Worm (Caenorhabditis elegans): ENCODE data around the gene F49C12.1.

F49C12.1 gene

ce11 chrIV:9335552-9336251 lies 39.5 kb upstream of the F49C12.1 start, which contains the start of the genes coa-4 and T20D3.14:
Gene coa-4, minus strand, starts transcription at chrIV:9335602.
Gene T20D3.14, minus strand, starts transcription at chrIV:9335909.
- TF ChIP-seq ceh-22 (tag; optimal IDR thresholded peaks at IDR 0.05) (no peak), C08G9.2 (tag; optimal IDR thresholded peaks at IDR 0.05) (no peak), gmeb-2 (tag; optimal IDR thresholded peaks at IDR 0.05) (no peak), ceh-31 (tag; optimal IDR thresholded peaks at IDR 0.05) (no peak), pros-1 (tag; optimal IDR thresholded peaks at IDR 0.05) (no peak), ztf-16 (tag; optimal IDR thresholded peaks at IDR 0.05) (no peak)

DNA sequence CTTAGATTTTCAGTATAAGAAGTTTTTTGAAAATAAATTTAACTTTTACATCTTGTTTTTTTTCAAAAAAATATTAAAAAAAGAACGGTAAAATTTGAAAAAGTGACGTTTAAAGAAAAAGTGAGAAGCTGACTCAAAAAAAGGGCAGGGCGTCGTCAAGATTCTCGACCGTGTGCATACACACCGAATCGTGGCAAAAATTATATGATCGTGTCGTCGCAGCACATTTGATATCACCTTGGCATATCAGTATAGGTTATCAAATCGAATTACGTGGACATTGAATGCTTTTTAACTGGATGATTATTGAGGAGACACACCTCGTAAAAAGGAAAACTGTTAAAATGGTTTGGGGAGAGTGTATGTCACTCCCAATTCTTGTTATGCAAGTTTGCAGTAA lies 36.9 kb upstream of the F49C12.1 start:
- no peak for TF ChIP-seq sox-4 (tag; optimal IDR thresholded peaks at IDR 0.05)
- TF ChIP-seq unc-42 (tag; optimal IDR thresholded peaks at IDR 0.05) = no peak
- no peak for TF ChIP-seq ceh-24 (tag; optimal IDR thresholded peaks at IDR 0.05)
- peak; percentile 49 for TF ChIP-seq elt-2 (tag; optimal IDR thresholded peaks at IDR 0.05)
- TF ChIP-seq ceh-9 (tag; optimal IDR thresholded peaks at IDR 0.05) = no peak

ce11 chrIV:9330755-9331154 lies 34.6 kb upstream of the F49C12.1 start, which contains the start of gene nspg-7.1:
Gene nspg-7.1, minus strand, starts transcription at chrIV:9330855.
- TF ChIP-seq fax-1 (tag; optimal IDR thresholded peaks at IDR 0.05) (no peak), ama-1 (optimal IDR thresholded peaks at IDR 0.05) (no peak), C08G9.2 (tag; optimal IDR thresholded peaks at IDR 0.05) (no peak), pax-1 (tag; optimal IDR thresholded peaks at IDR 0.05) (no peak), unc-3 (GFP tag; conservative IDR thresholded peaks at IDR 0.05) (no peak), unc-3 (tag; optimal IDR thresholded peaks at IDR 0.05) (no peak), che-1 (tag; optimal IDR thresholded peaks at IDR 0.05) (no peak), sox-2 (GFP tag; IDR thresholded peaks at IDR 0.05) (no peak), pros-1 (tag; optimal IDR thresholded peaks at IDR 0.05) (no peak), unc-86 (tag; optimal IDR thresholded peaks at IDR 0.05) (no peak), pha-2 (tag; optimal IDR thresholded peaks at IDR 0.05) (no peak), nfya-1 (tag; optimal IDR thresholded peaks at IDR 0.05) (no peak), ceh-18 (tag; optimal IDR thresholded peaks at IDR 0.05) (no peak), T23F11.4 (GFP tag; optimal IDR thresholded peaks at IDR 0.05) (no peak), eyg-1 (tag; optimal IDR thresholded peaks at IDR 0.05) (no peak), ceh-45 (GFP tag; IDR thresholded peaks at IDR 0.05) (no peak), dve-1 (tag; optimal IDR thresholded peaks at IDR 0.05) (no peak), unc-55 (GFP tag; optimal IDR thresholded peaks at IDR 0.05) (no peak), ceh-30 (tag; optimal IDR thresholded peaks at IDR 0.05) (no peak)

- no peak for TF ChIP-seq fax-1 (tag; optimal IDR thresholded peaks at IDR 0.05)
- TF ChIP-seq ref-2 (tag; optimal IDR thresholded peaks at IDR 0.05) = no peak
- TF ChIP-seq mec-3 (tag; optimal IDR thresholded peaks at IDR 0.05; ENCODE audit: borderline replicate concordance) = no peak
- no peak for TF ChIP-seq K09A11.1 (tag; optimal IDR thresholded peaks at IDR 0.05; ENCODE audit: insufficient read depth)
- no peak for TF ChIP-seq ceh-48 (tag; optimal IDR thresholded peaks at IDR 0.05)
- no peak for TF ChIP-seq hlh-8 (tag; optimal IDR thresholded peaks at IDR 0.05)
- TF ChIP-seq sox-2 (GFP tag; IDR thresholded peaks at IDR 0.05) = no peak
- no peak for TF ChIP-seq lin-11 (tag; optimal IDR thresholded peaks at IDR 0.05)
- TF ChIP-seq elt-4 (tag; optimal IDR thresholded peaks at IDR 0.05) = no peak
- no peak for TF ChIP-seq ama-1 (optimal IDR thresholded peaks at IDR 0.05)
- no peak for TF ChIP-seq pha-2 (tag; optimal IDR thresholded peaks at IDR 0.05)
- no peak for TF ChIP-seq C38D4.7 (GFP tag; optimal IDR thresholded peaks at IDR 0.05)
Observed at ce11 chrIV:9327706-9328105, 31.6 kb upstream of the F49C12.1 start, which contains the start of gene clec-183. Gene clec-183, plus strand, starts transcription at chrIV:9328006.
